Worm (Caenorhabditis elegans) whole organism, L3 larva: Measurements from ENCODE around the gene smex-1.

ENCODE experiments used
- aly-2 ChIP-seq: fragments of 150-350 bp; optimal IDR thresholded peaks from 2 replicates; lab custom pipeline; 2014; ENCODE audit warnings: missing biosample characterization, missing genetic modification characterization
- ceh-28 ChIP-seq: fragments of 150-350 bp; optimal IDR thresholded peaks from 2 replicates; lab custom pipeline; 2014; ENCODE audit warnings: missing biosample characterization, missing genetic modification reagents, missing genetic modification characterization
- fkh-10 ChIP-seq: sonication (generic microtip); optimal IDR thresholded peaks from 2 replicates; lab custom pipeline; 2017; ENCODE audit warnings: missing biosample characterization, missing genetic modification reagents, missing genetic modification characterization
- mdl-1 ChIP-seq: fragments of 150-350 bp; optimal IDR thresholded peaks from 2 replicates; lab custom pipeline; 2014; ENCODE audit warnings: missing biosample characterization, missing genetic modification characterization
- nhr-11 ChIP-seq: fragments of 150-350 bp; optimal IDR thresholded peaks from 2 replicates; lab custom pipeline; 2014; ENCODE audit warnings: missing biosample characterization, missing genetic modification characterization
- nhr-77 ChIP-seq: fragments of 150-350 bp; optimal IDR thresholded peaks from 2 replicates; lab custom pipeline; 2014; ENCODE audit warnings: missing biosample characterization, missing genetic modification characterization
- pha-4 ChIP-seq: fragments of 150-350 bp; optimal IDR thresholded peaks from 2 replicates; lab custom pipeline; 2014; ENCODE audit warnings: missing biosample characterization, missing genetic modification reagents, missing genetic modification characterization
- unc-62 ChIP-seq: fragments of 150-350 bp; sonication (generic microtip); optimal IDR thresholded peaks from 4 replicates; lab custom pipeline; 2014; ENCODE audit warnings: missing biosample characterization, missing genetic modification reagents, missing genetic modification characterization

- no peak for TF ChIP-seq fkh-10 (GFP tag; lab: Kevin White, UChicago)
- TF ChIP-seq aly-2, result no peak
- no peak for TF ChIP-seq nhr-77 (tag; lab: Kevin White, UChicago)
- no peak for TF ChIP-seq pha-4 (tag; lab: Kevin White, UChicago)
- no peak for TF ChIP-seq unc-62 (GFP tag; lab: Kevin White, UChicago)
- TF ChIP-seq ceh-28, result no peak
- no peak for TF ChIP-seq nhr-11 (tag; lab: Kevin White, UChicago)
- TF ChIP-seq mdl-1 (tag; lab: Kevin White, UChicago), result no peak
These were observed 31.3 kb upstream of the smex-1 start for ce11 chrV:8327080-8327479.
